Fruit fly (Drosophila melanogaster) whole organism, embryonic: ENCODE measurements around the gene cwo.

ENCODE experiments used
- CG11247 ChIP-seq: fragments of 200-800 bp; sonication (Bioruptor generic); IDR thresholded peaks from 2 replicates; pipeline ENCODE4 v1.3.6; 2022; ENCODE audit warnings: missing biosample characterization, missing genetic modification characterization
- CG12219 ChIP-seq: fragments of 200-800 bp; sonication (Bioruptor generic); optimal IDR thresholded peaks from 3 replicates; lab custom pipeline; 2018; ENCODE audit warnings: missing biosample characterization, mild to moderate bottlenecking, missing genetic modification characterization
- CG12769 ChIP-seq: fragments of 200-800 bp; sonication (Bioruptor generic); optimal IDR thresholded peaks from 2 replicates; lab custom pipeline; 2019; ENCODE audit warnings: missing biosample characterization, mild to moderate bottlenecking, missing genetic modification characterization, moderate library complexity
- CG13287 ChIP-seq: fragments of 200-800 bp; sonication (Bioruptor generic); IDR thresholded peaks from 2 replicates; pipeline ENCODE4 v1.3.6; 2022; ENCODE audit warnings: missing biosample characterization, missing genetic modification characterization; ENCODE audit not compliant: partially characterized antibody
- CG13296 ChIP-seq: fragments of 200-800 bp; sonication (Bioruptor generic); optimal IDR thresholded peaks from 3 replicates; lab custom pipeline; 2018; ENCODE audit warnings: missing biosample characterization, mild to moderate bottlenecking, missing genetic modification characterization
- CG14014 ChIP-seq: fragments of 200-800 bp; sonication (Bioruptor generic); IDR thresholded peaks from 2 replicates; pipeline ENCODE4 v1.3.6; 2022; ENCODE audit warnings: missing biosample characterization, missing genetic modification characterization
- CG15073 ChIP-seq: fragments of 200-800 bp; sonication (Bioruptor generic); optimal IDR thresholded peaks from 2 replicates; lab custom pipeline; 2016; ENCODE audit warnings: missing biosample characterization, missing genetic modification characterization
- CG1603 ChIP-seq: fragments of 200-800 bp; sonication (Bioruptor generic); optimal IDR thresholded peaks from 2 replicates; lab custom pipeline; 2019; ENCODE audit warnings: missing biosample characterization, mild to moderate bottlenecking, missing genetic modification characterization, moderate library complexity
- CG16813 ChIP-seq: fragments of 200-800 bp; sonication (Bioruptor generic); IDR thresholded peaks from 3 replicates; pipeline ENCODE4 v1.3.6; 2022; ENCODE audit warnings: missing biosample characterization, missing genetic modification characterization; ENCODE audit not compliant: partially characterized antibody
- CG1832 ChIP-seq: fragments of 200-800 bp; sonication (Bioruptor generic); optimal IDR thresholded peaks from 2 replicates; lab custom pipeline; 2017; ENCODE audit warnings: missing biosample characterization, mild to moderate bottlenecking, missing genetic modification characterization, inconsistent platforms
- CG18476 ChIP-seq: fragments of 200-800 bp; sonication (Bioruptor generic); optimal IDR thresholded peaks from 2 replicates; lab custom pipeline; 2016; ENCODE audit warnings: missing biosample characterization, mild to moderate bottlenecking, missing genetic modification characterization
- CG18599 ChIP-seq: fragments of 200-800 bp; sonication (Bioruptor generic); optimal IDR thresholded peaks from 3 replicates; lab custom pipeline; 2017; ENCODE audit warnings: missing biosample characterization, missing genetic modification characterization, mild to moderate bottlenecking, moderate library complexity, missing genetic modification reagents
- CG31224 ChIP-seq: fragments of 200-800 bp; sonication (Bioruptor generic); IDR thresholded peaks from 2 replicates; pipeline ENCODE4 v1.3.6; 2022; ENCODE audit warnings: missing biosample characterization, missing genetic modification characterization
- CG33213 ChIP-seq: fragments of 200-800 bp; sonication (Bioruptor generic); optimal IDR thresholded peaks from 3 replicates; lab custom pipeline; 2016; ENCODE audit warnings: missing biosample characterization, missing genetic modification characterization
- CG34422 ChIP-seq: fragments of 200-800 bp; sonication (Bioruptor generic); IDR thresholded peaks from 3 replicates; pipeline ENCODE4 v1.3.6; 2022; ENCODE audit warnings: missing biosample characterization, missing genetic modification characterization
- CG3995 ChIP-seq: fragments of 200-800 bp; sonication (Bioruptor generic); optimal IDR thresholded peaks from 3 replicates; lab custom pipeline; 2016; ENCODE audit warnings: missing biosample characterization, missing genetic modification characterization
- CG4707 ChIP-seq: fragments of 200-800 bp; sonication (Bioruptor generic); optimal IDR thresholded peaks from 2 replicates; lab custom pipeline; 2018; ENCODE audit warnings: missing biosample characterization, mild to moderate bottlenecking, missing genetic modification characterization, moderate library complexity
- CG6254 ChIP-seq: fragments of 200-800 bp; sonication (Bioruptor generic); optimal IDR thresholded peaks from 3 replicates; lab custom pipeline; 2017; ENCODE audit warnings: mild to moderate bottlenecking, missing biosample characterization, missing genetic modification reagents, missing genetic modification characterization
- CG7556 ChIP-seq: fragments of 200-800 bp; sonication (Bioruptor generic); optimal IDR thresholded peaks from 2 replicates; lab custom pipeline; 2017; ENCODE audit warnings: missing biosample characterization, mild to moderate bottlenecking, missing genetic modification characterization
- CG7786 ChIP-seq: fragments of 200-800 bp; sonication (Bioruptor generic); optimal IDR thresholded peaks from 2 replicates; lab custom pipeline; 2016; ENCODE audit warnings: missing biosample characterization, missing genetic modification characterization
- CG7987 ChIP-seq: fragments of 200-800 bp; sonication (Bioruptor generic); optimal IDR thresholded peaks from 2 replicates; lab custom pipeline; 2018; ENCODE audit warnings: missing biosample characterization, mild to moderate bottlenecking, missing genetic modification characterization, moderate library complexity
- CG8924 ChIP-seq: fragments of 200-800 bp; optimal IDR thresholded peaks from 3 replicates; lab custom pipeline; 2019; ENCODE audit warnings: missing biosample characterization, mild to moderate bottlenecking, missing genetic modification characterization, moderate library complexity
- Dfd ChIP-seq, 2 experiments: fragments of >200 bp; optimal IDR thresholded peaks; 2 replicates each; lab custom pipeline; 2017; ENCODE audit warnings: missing biosample characterization in 2 of 2, missing genetic modification characterization in 2 of 2
- Dip3 ChIP-seq: fragments of 200-800 bp; sonication (Bioruptor generic); optimal IDR thresholded peaks from 3 replicates; lab custom pipeline; 2016; ENCODE audit warnings: missing biosample characterization, missing genetic modification characterization
- ERR ChIP-seq: fragments of 200-800 bp; sonication (Bioruptor generic); optimal IDR thresholded peaks from 2 replicates; lab custom pipeline; 2016; ENCODE audit warnings: missing biosample characterization, missing genetic modification characterization
- Ets97D ChIP-seq: fragments of 200-800 bp; sonication (Bioruptor generic); optimal IDR thresholded peaks from 3 replicates; lab custom pipeline; 2016; ENCODE audit warnings: missing biosample characterization, missing genetic modification characterization
- Hr3 ChIP-seq: fragments of 200-800 bp; sonication (Bioruptor generic); optimal IDR thresholded peaks from 3 replicates; lab custom pipeline; 2016; ENCODE audit warnings: missing biosample characterization, missing genetic modification characterization
- NFAT ChIP-seq: fragments of 200-800 bp; sonication (Bioruptor generic); IDR thresholded peaks from 2 replicates; pipeline ENCODE4 v1.3.6; 2022; ENCODE audit warnings: missing biosample characterization, missing genetic modification characterization
- Optix ChIP-seq: fragments of 200-800 bp; sonication (Bioruptor generic); IDR thresholded peaks from 3 replicates; pipeline ENCODE4 v1.3.6; 2022; ENCODE audit warnings: missing biosample characterization, missing genetic modification characterization
- Pdp1 ChIP-seq, 2 experiments: fragments of 200-800 bp; sonication (Bioruptor generic); optimal IDR thresholded peaks; 3 replicates each; lab custom pipeline; 2016; ENCODE audit warnings: missing biosample characterization in 2 of 2, missing genetic modification characterization in 2 of 2, mild to moderate bottlenecking in 1 of 2, moderate library complexity in 1 of 2
- Sin3A ChIP-seq: fragments of >200 bp; optimal IDR thresholded peaks from 2 replicates; lab custom pipeline; 2018
- bbx ChIP-seq: fragments of 200-800 bp; sonication (Bioruptor generic); IDR thresholded peaks from 2 replicates; pipeline ENCODE4 v1.3.6; 2022; ENCODE audit warnings: missing biosample characterization, missing genetic modification characterization; ENCODE audit not compliant: partially characterized antibody
- bigmax ChIP-seq: fragments of 200-800 bp; sonication (Bioruptor generic); optimal IDR thresholded peaks from 2 replicates; lab custom pipeline; 2018; ENCODE audit warnings: missing biosample characterization, mild to moderate bottlenecking, missing genetic modification characterization
- br ChIP-seq: fragments of >200 bp; optimal IDR thresholded peaks from 2 replicates; lab custom pipeline; 2017
- btn ChIP-seq: fragments of 200-800 bp; sonication (Bioruptor generic); optimal IDR thresholded peaks from 2 replicates; lab custom pipeline; 2016; ENCODE audit warnings: missing biosample characterization, missing genetic modification characterization
- cato ChIP-seq: fragments of 200-800 bp; sonication (Bioruptor generic); optimal IDR thresholded peaks from 2 replicates; lab custom pipeline; 2016; ENCODE audit warnings: missing biosample characterization, missing genetic modification characterization, borderline replicate concordance
- dysf ChIP-seq: fragments of 200-800 bp; sonication (Bioruptor generic); IDR thresholded peaks from 3 replicates; pipeline ENCODE4 v1.3.6; 2022; ENCODE audit warnings: missing biosample characterization, missing genetic modification characterization
- en ChIP-seq: fragments of 200-800 bp; sonication (Bioruptor generic); optimal IDR thresholded peaks from 2 replicates; lab custom pipeline; 2016; ENCODE audit warnings: missing biosample characterization, missing genetic modification characterization
- exex ChIP-seq: fragments of 200-800 bp; sonication (Bioruptor generic); optimal IDR thresholded peaks from 4 replicates; lab custom pipeline; 2018; ENCODE audit warnings: missing biosample characterization, mild to moderate bottlenecking, missing genetic modification characterization, moderate library complexity
- eyg ChIP-seq: fragments of 200-800 bp; sonication (Bioruptor generic); optimal IDR thresholded peaks from 3 replicates; lab custom pipeline; 2016; ENCODE audit warnings: missing biosample characterization, missing genetic modification characterization
- her ChIP-seq: fragments of 200-800 bp; sonication (Bioruptor generic); optimal IDR thresholded peaks from 2 replicates; lab custom pipeline; 2016; ENCODE audit warnings: missing biosample characterization, missing genetic modification characterization
- jing ChIP-seq: fragments of 200-800 bp; sonication (Bioruptor generic); optimal IDR thresholded peaks from 2 replicates; lab custom pipeline; 2018; ENCODE audit warnings: missing biosample characterization, mild to moderate bottlenecking, missing genetic modification characterization
- mirr ChIP-seq: fragments of 200-800 bp; sonication (Bioruptor generic); optimal IDR thresholded peaks from 3 replicates; lab custom pipeline; 2018; ENCODE audit warnings: missing biosample characterization, mild to moderate bottlenecking, missing genetic modification characterization
- nom ChIP-seq: fragments of 200-800 bp; sonication (Bioruptor generic); optimal IDR thresholded peaks from 2 replicates; lab custom pipeline; 2017; ENCODE audit warnings: missing biosample characterization, missing genetic modification characterization, mild to moderate bottlenecking, moderate library complexity, missing genetic modification reagents
- pan ChIP-seq, 4 experiments: fragments of >200 bp in 3 of 4; fragments of 200-800 bp in 1 of 4; sonication (Bioruptor generic) in 1 of 4; optimal IDR thresholded peaks in 3 of 4; IDR thresholded peaks in 1 of 4; 2 replicates each; pipeline versions ENCODE4 v1.3.6 to Lab custom; 2017 to 2022; ENCODE audit warnings: missing biosample characterization in 2 of 4, missing genetic modification characterization in 2 of 4, mixed read lengths in 1 of 4
- pb ChIP-seq: fragments of 200-800 bp; sonication (Bioruptor generic); optimal IDR thresholded peaks from 3 replicates; lab custom pipeline; 2016; ENCODE audit warnings: missing biosample characterization, missing genetic modification characterization
- salm ChIP-seq: fragments of 200-800 bp; sonication (Bioruptor generic); optimal IDR thresholded peaks from 2 replicates; lab custom pipeline; 2018; ENCODE audit warnings: missing biosample characterization, mild to moderate bottlenecking, missing genetic modification characterization
- sc ChIP-seq, 3 experiments: fragments of >200 bp in 2 of 3; fragments of 200-800 bp in 1 of 3; sonication (Bioruptor generic) in 1 of 3; optimal IDR thresholded peaks; 2 replicates in 2 of 3; 3 replicates in 1 of 3; lab custom pipeline; 2017; ENCODE audit warnings: mild to moderate bottlenecking in 1 of 3, missing biosample characterization in 1 of 3, missing genetic modification characterization in 1 of 3, missing genetic modification reagents in 1 of 3
- sens ChIP-seq: fragments of 200-800 bp; sonication (Bioruptor generic); peaks from one replicate; lab custom pipeline; 2016; ENCODE audit warnings: missing biosample characterization, missing genetic modification characterization
- sima ChIP-seq: fragments of 200-800 bp; sonication (Bioruptor generic); optimal IDR thresholded peaks from 2 replicates; lab custom pipeline; 2016; ENCODE audit warnings: missing biosample characterization, missing genetic modification characterization
- usp ChIP-seq: fragments of >200 bp; optimal IDR thresholded peaks from 2 replicates; lab custom pipeline; 2017; ENCODE audit warnings: missing biosample characterization, missing genetic modification characterization

Gene cwo

dm6 chr3R:10394368-10394770 lies 6.3 kb downstream of the cwo start (continued):
- TF ChIP-seq pb = no peak
- no peak for TF ChIP-seq eyg (GFP tag; lab: Kevin White, UChicago)
- no peak for TF ChIP-seq jing
- TF ChIP-seq Sin3A (lab: Kevin White, UChicago) = no peak
- TF ChIP-seq CG7987 = peak; percentile 18
- TF ChIP-seq CG14014 (GFP tag; lab: Robert Waterston, UW) = no peak
- no peak for TF ChIP-seq CG11247 (GFP tag; lab: Robert Waterston, UW)
- TF ChIP-seq CG13287 (GFP tag; lab: Robert Waterston, UW) = no peak
- TF ChIP-seq btn (GFP tag; lab: Kevin White, UChicago) = no peak
- peak; percentile 8 for TF ChIP-seq CG18599
- no peak for TF ChIP-seq ERR (GFP tag; lab: Kevin White, UChicago)
- TF ChIP-seq CG1832 = no peak
- TF ChIP-seq usp (GFP tag; lab: Kevin White, UChicago) = no peak
- no peak for TF ChIP-seq Hr3 (GFP tag; lab: Kevin White, UChicago)
- TF ChIP-seq pan (optimal IDR thresholded peaks at IDR 0.05; lab: Kevin White, UChicago) = no peak
- TF ChIP-seq pan (GFP tag; optimal IDR thresholded peaks at IDR 0.05 in 1 of 2, IDR thresholded peaks at IDR 0.05 in 1 of 2) = no peak
- TF ChIP-seq mirr = peak; percentile 93
- TF ChIP-seq exex (tag; lab: Kevin White, UChicago) = peak; percentile 100
- no peak for TF ChIP-seq CG31224 (GFP tag; lab: Robert Waterston, UW)
- no peak for TF ChIP-seq CG16813 (GFP tag; lab: Robert Waterston, UW)
- TF ChIP-seq NFAT (GFP tag; lab: Robert Waterston, UW) = 0 out of 2 replicates have a peak, but pooled peaks have one; percentile 19
- TF ChIP-seq CG12769 (tag; lab: Kevin White, UChicago) = peak; percentile 36
- TF ChIP-seq sima (GFP tag; lab: Kevin White, UChicago) = no peak
- TF ChIP-seq CG7556 (GFP tag; lab: Kevin White, UChicago) = no peak
- TF ChIP-seq bbx (GFP tag; lab: Robert Waterston, UW) = no peak
- TF ChIP-seq CG6254 (GFP tag; lab: Kevin White, UChicago) = no peak
- TF ChIP-seq CG15073 (GFP tag; lab: Kevin White, UChicago) = no peak
- no peak for TF ChIP-seq Ets97D (GFP tag; lab: Kevin White, UChicago)
- TF ChIP-seq CG34422 (GFP tag; lab: Robert Waterston, UW) = no peak
- peak in 1 of 2 experiments; percentile 33 for TF ChIP-seq Pdp1 (GFP tag; optimal IDR thresholded peaks at IDR 0.05; lab: Kevin White, UChicago)
- 0 out of 3 replicates have a peak, but pooled peaks have one; percentile 39 for TF ChIP-seq dysf (GFP tag; lab: Robert Waterston, UW)
- no peak for TF ChIP-seq cato (GFP tag; lab: Kevin White, UChicago)
- TF ChIP-seq Optix (GFP tag; lab: Robert Waterston, UW) = peak; percentile 19; the same call in 1 of the 3 replicates
- no peak for TF ChIP-seq CG1603 (tag; lab: Kevin White, UChicago)
- no peak for TF ChIP-seq salm (tag; lab: Kevin White, UChicago)
- TF ChIP-seq CG4707 (GFP tag; lab: Kevin White, UChicago) = no peak
- TF ChIP-seq CG18476 (GFP tag; lab: Kevin White, UChicago) = no peak
- no peak for TF ChIP-seq Dip3
- TF ChIP-seq her (GFP tag; lab: Kevin White, UChicago) = no peak
- TF ChIP-seq CG13296 (GFP tag; lab: Kevin White, UChicago) = no peak
- no peak for TF ChIP-seq CG33213 (GFP tag; lab: Kevin White, UChicago)
- TF ChIP-seq CG3995 (GFP tag; lab: Kevin White, UChicago) = no peak
- no peak for TF ChIP-seq sc (optimal IDR thresholded peaks at IDR 0.05; lab: Kevin White, UChicago)
- no peak for TF ChIP-seq sc (GFP tag; optimal IDR thresholded peaks at IDR 0.05; lab: Kevin White, UChicago)
- no peak for TF ChIP-seq nom (GFP tag; lab: Kevin White, UChicago)
- TF ChIP-seq en (GFP tag; lab: Kevin White, UChicago) = no peak
- TF ChIP-seq CG8924 (tag; lab: Kevin White, UChicago) = no peak
- TF ChIP-seq CG7786 (GFP tag; lab: Kevin White, UChicago) = no peak
- no peak for TF ChIP-seq Dfd (GFP tag; optimal IDR thresholded peaks at IDR 0.05; lab: Kevin White, UChicago)
- no peak for TF ChIP-seq br
- TF ChIP-seq sens (GFP tag; lab: Kevin White, UChicago) = no peak
- no peak for TF ChIP-seq bigmax (GFP tag; lab: Kevin White, UChicago)
- no peak for TF ChIP-seq CG12219 (GFP tag; lab: Kevin White, UChicago)
